Fruit fly (Drosophila melanogaster): ENCODE results near the gene CG42507.

The CG42507 gene

DNA sequence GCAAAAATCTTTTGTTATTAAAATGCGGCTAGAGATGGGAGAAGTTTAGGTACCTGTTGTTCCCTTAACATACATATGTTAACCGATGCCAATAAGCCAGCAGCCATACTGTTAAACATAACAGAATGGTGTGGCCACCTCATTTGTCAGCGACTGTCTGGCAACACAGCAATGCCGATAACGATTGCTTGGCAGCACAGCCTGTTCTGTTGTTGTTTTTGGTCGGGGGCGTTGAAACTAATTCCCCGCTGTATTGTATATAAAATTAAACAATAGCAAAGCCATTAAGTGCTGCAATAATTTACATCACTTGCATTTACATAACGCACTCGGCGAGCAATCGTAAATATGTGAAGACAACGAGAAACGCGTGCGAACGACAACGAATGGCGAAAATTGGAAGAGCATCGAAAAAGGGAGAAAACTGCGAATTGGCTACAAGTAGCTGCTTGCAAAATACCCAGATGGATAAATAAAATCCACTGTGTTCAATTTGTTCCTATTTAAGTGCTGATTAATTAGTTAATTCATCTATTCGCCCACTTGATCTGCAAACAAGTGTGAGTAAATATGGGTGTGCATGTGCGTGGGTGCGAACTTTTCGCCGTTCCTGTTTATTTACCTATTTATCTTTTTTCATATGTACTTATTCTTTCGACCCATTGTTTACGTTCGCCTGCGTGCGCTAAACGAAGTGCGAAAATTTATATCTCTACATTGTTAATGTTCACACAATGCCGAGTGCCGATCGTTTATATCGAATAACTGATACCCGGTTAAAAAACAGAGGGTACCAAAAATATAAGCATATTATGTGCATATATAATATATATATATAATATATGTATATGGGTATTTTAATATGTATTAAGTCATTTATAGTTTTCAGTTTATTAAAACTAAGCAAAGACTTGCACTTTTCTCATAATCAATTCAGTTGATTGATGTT lies 4.3 kb upstream of the CG42507 start, which contains the start of the genes Tsen34 and Mgat4a (continued):
- TF ChIP-seq crol (GFP tag; IDR thresholded peaks at IDR 0.05) (no peak), CG1647 (GFP tag; optimal IDR thresholded peaks at IDR 0.05) (peak; percentile 57), CG17612 (GFP tag; IDR thresholded peaks at IDR 0.05) (no peak), CG1832 (GFP tag; optimal IDR thresholded peaks at IDR 0.05) (no peak), ato (GFP tag; IDR thresholded peaks at IDR 0.05; ENCODE audit: partially characterized antibody) (0 out of 2 replicates have a peak, but pooled peaks have one; percentile 55), dmrt99B (tag; optimal IDR thresholded peaks at IDR 0.05) (no peak), CG8944 (GFP tag; optimal IDR thresholded peaks at IDR 0.05) (no peak), CG7963 (GFP tag; IDR thresholded peaks at IDR 0.05; ENCODE audit: partially characterized antibody) (peak; percentile 41; the same call in 2 of the 3 replicates), corto (GFP tag; optimal IDR thresholded peaks at IDR 0.05) (no peak), CG14014 (GFP tag; IDR thresholded peaks at IDR 0.05) (peak; percentile 79), Kr (GFP tag; optimal IDR thresholded peaks at IDR 0.05) (no peak), trem (tag; optimal IDR thresholded peaks at IDR 0.05) (peak; percentile 58), peb (GFP tag; IDR thresholded peaks at IDR 0.05) (no peak), CkIIα-i1 (GFP tag; IDR thresholded peaks at IDR 0.05) (no peak), Mes4 (GFP tag; optimal IDR thresholded peaks at IDR 0.05) (no peak), BEAF-32 (GFP tag; optimal IDR thresholded peaks at IDR 0.05) (peak; percentile 65), jigr1 (GFP tag; IDR thresholded peaks at IDR 0.05) (no peak), cato (GFP tag; optimal IDR thresholded peaks at IDR 0.05; ENCODE audit: borderline replicate concordance) (no peak), CG30403 (GFP tag; optimal IDR thresholded peaks at IDR 0.05) (no peak), sug (tag; optimal IDR thresholded peaks at IDR 0.05) (no peak), ftz-f1 (GFP tag; optimal IDR thresholded peaks at IDR 0.05) (no peak), Nf-YC (tag; optimal IDR thresholded peaks at IDR 0.05) (no peak), CG17829 (tag; optimal IDR thresholded peaks at IDR 0.05) (peak; percentile 31), CG4820 (GFP tag; optimal IDR thresholded peaks at IDR 0.05) (no peak), ERR (GFP tag; optimal IDR thresholded peaks at IDR 0.05) (no peak), fd64A (GFP tag; optimal IDR thresholded peaks at IDR 0.05) (no peak), her (GFP tag; optimal IDR thresholded peaks at IDR 0.05) (no peak), mld (GFP tag; IDR thresholded peaks at IDR 0.05; ENCODE audit: partially characterized antibody) (no peak), Spps (tag; optimal IDR thresholded peaks at IDR 0.05) (no peak), pum (GFP tag; optimal IDR thresholded peaks at IDR 0.05) (peak; percentile 2), Gug (GFP tag; IDR thresholded peaks at IDR 0.05) (no peak), wek (GFP tag; optimal IDR thresholded peaks at IDR 0.05) (no peak), D19B (GFP tag; optimal IDR thresholded peaks at IDR 0.05) (peak; percentile 84), croc (GFP tag; conservative IDR thresholded peaks at IDR 0.05) (no peak), Hsf (GFP tag; optimal IDR thresholded peaks at IDR 0.05) (peak; percentile 24), tna (GFP tag; IDR thresholded peaks at IDR 0.05; ENCODE audit: partially characterized antibody) (peak; percentile 47; the same call in 1 of the 2 replicates), CG18619 (GFP tag; optimal IDR thresholded peaks at IDR 0.05) (peak; percentile 62), CG5245 (GFP tag; optimal IDR thresholded peaks at IDR 0.05) (no peak), HLH4C (GFP tag; IDR thresholded peaks at IDR 0.05; ENCODE audit: partially characterized antibody) (peak; percentile 68), pho (GFP tag; optimal IDR thresholded peaks at IDR 0.05) (peak; percentile 66), amos (GFP tag; IDR thresholded peaks at IDR 0.05; ENCODE audit: partially characterized antibody) (peak; percentile 64; the same call in 1 of the 2 replicates), CG30431 (GFP tag; optimal IDR thresholded peaks at IDR 0.05) (no peak), emc (GFP tag; optimal IDR thresholded peaks at IDR 0.05) (peak; percentile 14), Sin3A (optimal IDR thresholded peaks at IDR 0.05) (peak; percentile 52), Chrac-16 (GFP tag; optimal IDR thresholded peaks at IDR 0.05) (no peak), CG13287 (GFP tag; IDR thresholded peaks at IDR 0.05; ENCODE audit: partially characterized antibody) (peak; percentile 68), CG17385 (GFP tag; optimal IDR thresholded peaks at IDR 0.05) (peak; percentile 35), CG13424 (tag; optimal IDR thresholded peaks at IDR 0.05) (no peak)
